Worm (Caenorhabditis elegans) whole organism, young adult: Measurements from ENCODE around the gene K10C2.8.

Experiments
- nfyb-1 ChIP-seq: fragments of 200-800 bp; sonication (Bioruptor generic); IDR thresholded peaks from 2 replicates; pipeline ENCODE4 v1.3.6; 2022; ENCODE audit warnings: missing genetic modification reagents, missing genetic modification characterization, missing compliant biosample characterization
- unc-62 ChIP-seq: fragments of 150-350 bp; optimal IDR thresholded peaks from 2 replicates; lab custom pipeline; 2014; ENCODE audit warnings: missing biosample characterization, missing genetic modification reagents, missing genetic modification characterization

ce11 chrX:6408286-6408685, 29.2 kb downstream of the K10C2.8 start:
- TF ChIP-seq unc-62 (no peak), nfyb-1 (GFP tag; lab: Robert Waterston, UW) (no peak)
